Worm (Caenorhabditis elegans) whole organism, L4 larva: ENCODE measurements around the gene B0454.6.

Experiments
- F26F4.8 ChIP-seq: fragments of 200-800 bp; sonication (Bioruptor generic); conservative IDR thresholded peaks from 2 replicates; pipeline ENCODE4 v1.3.6; 2022; ENCODE audit warnings: missing genetic modification characterization, missing compliant biosample characterization
- F44E2.7 ChIP-seq: fragments of 200-800 bp; sonication (Bioruptor generic); IDR thresholded peaks from 2 replicates; pipeline ENCODE4 v2.1.2; 2022; ENCODE audit warnings: missing genetic modification characterization, missing compliant biosample characterization
- F49E8.2 ChIP-seq: sonication (generic microtip); optimal IDR thresholded peaks from 2 replicates; lab custom pipeline; 2016; ENCODE audit warnings: missing compliant biosample characterization, mild to moderate bottlenecking, missing genetic modification characterization, borderline replicate concordance
- T26A8.4 ChIP-seq: fragments of 200-800 bp; sonication (Bioruptor generic); IDR thresholded peaks from 2 replicates; pipeline ENCODE4 v1.3.6; 2022; ENCODE audit warnings: missing genetic modification characterization, missing compliant biosample characterization
- Y48G9A.11 ChIP-seq: fragments of 200-800 bp; sonication (Bioruptor generic); IDR thresholded peaks from 2 replicates; pipeline ENCODE4 v1.3.6; 2022; ENCODE audit warnings: missing genetic modification reagents, missing genetic modification characterization, missing compliant biosample characterization
- ZK337.2 ChIP-seq: fragments of 200-800 bp; sonication (Bioruptor generic); IDR thresholded peaks from 2 replicates; pipeline ENCODE4 v1.3.6; 2022; ENCODE audit warnings: missing genetic modification reagents, missing genetic modification characterization, missing compliant biosample characterization
- aha-1 ChIP-seq: fragments of 150-350 bp; peaks from one replicate; lab custom pipeline; 2014; ENCODE audit warnings: missing biosample characterization, missing genetic modification characterization
- ceh-20 ChIP-seq: fragments of 200-800 bp; sonication (Bioruptor generic); IDR thresholded peaks from 2 replicates; pipeline ENCODE4 v1.3.6; 2022; ENCODE audit warnings: missing genetic modification reagents, missing genetic modification characterization, missing compliant biosample characterization
- ceh-44 ChIP-seq: fragments of 200-800 bp; sonication (Bioruptor generic); IDR thresholded peaks from 2 replicates; pipeline ENCODE4 v1.3.6; 2022; ENCODE audit warnings: missing genetic modification reagents, missing genetic modification characterization, missing compliant biosample characterization
- dmd-8 ChIP-seq: fragments of 200-800 bp; sonication (Bioruptor generic); IDR thresholded peaks from 2 replicates; pipeline ENCODE4 v1.3.6; 2022; ENCODE audit warnings: missing genetic modification characterization, missing compliant biosample characterization
- dmd-9 ChIP-seq: fragments of 200-800 bp; sonication (Bioruptor generic); IDR thresholded peaks from 2 replicates; pipeline ENCODE4 v1.3.6; 2022; ENCODE audit warnings: missing genetic modification reagents, missing genetic modification characterization, missing compliant biosample characterization
- egl-27 ChIP-seq: sonication (generic microtip); optimal IDR thresholded peaks from 3 replicates; lab custom pipeline; 2017; ENCODE audit warnings: missing biosample characterization, missing genetic modification reagents, missing genetic modification characterization
- fos-1 ChIP-seq: fragments of 150-350 bp; optimal IDR thresholded peaks from 2 replicates; lab custom pipeline; 2014; ENCODE audit warnings: missing biosample characterization, missing genetic modification characterization
- hif-1 ChIP-seq, 2 experiments: sonication (generic microtip); optimal IDR thresholded peaks; 2 replicates each; lab custom pipeline; 2016 to 2017; ENCODE audit warnings: missing compliant biosample characterization in 2 of 2, missing genetic modification characterization in 2 of 2, missing genetic modification reagents in 2 of 2, missing genotype in 2 of 2, mild to moderate bottlenecking in 1 of 2
- jun-1 ChIP-seq: fragments of 150-350 bp; optimal IDR thresholded peaks from 2 replicates; lab custom pipeline; 2014; ENCODE audit warnings: missing biosample characterization, missing genetic modification reagents, missing genetic modification characterization
- lim-7 ChIP-seq: fragments of 200-800 bp; sonication (Bioruptor generic); IDR thresholded peaks from 2 replicates; pipeline ENCODE4 v1.3.6; 2022; ENCODE audit warnings: missing genetic modification characterization, missing compliant biosample characterization
- lin-38 ChIP-seq: fragments of 200-800 bp; sonication (Bioruptor generic); IDR thresholded peaks from 2 replicates; pipeline ENCODE4 v1.3.6; 2022; ENCODE audit warnings: missing genetic modification reagents, missing genetic modification characterization, missing compliant biosample characterization
- lir-3 ChIP-seq: sonication (generic microtip); optimal IDR thresholded peaks from 2 replicates; lab custom pipeline; 2016; ENCODE audit warnings: mild to moderate bottlenecking, missing genetic modification characterization, missing compliant biosample characterization
- madf-9 ChIP-seq: fragments of 200-800 bp; sonication (Bioruptor generic); conservative IDR thresholded peaks from 2 replicates; pipeline ENCODE4 v1.3.6; 2022; ENCODE audit warnings: missing genetic modification reagents, missing genetic modification characterization, missing compliant biosample characterization
- mes-2 ChIP-seq: sonication (generic microtip); optimal IDR thresholded peaks from 2 replicates; lab custom pipeline; 2016; ENCODE audit warnings: missing genotype, mild to moderate bottlenecking, missing genetic modification characterization, missing compliant biosample characterization; ENCODE audit not compliant: poor library complexity, severe bottlenecking
- nhr-77 ChIP-seq: fragments of 150-350 bp; optimal IDR thresholded peaks from 2 replicates; lab custom pipeline; 2014; ENCODE audit warnings: missing biosample characterization, missing genetic modification characterization
- sdz-12 ChIP-seq: fragments of 200-800 bp; sonication (Bioruptor generic); optimal IDR thresholded peaks from 2 replicates; lab custom pipeline; 2018; ENCODE audit warnings: mild to moderate bottlenecking, missing genetic modification characterization, missing compliant biosample characterization
- set-16 ChIP-seq: fragments of 200-800 bp; sonication (Bioruptor generic); IDR thresholded peaks from 2 replicates; pipeline ENCODE4 v1.3.6; 2022; ENCODE audit warnings: missing genetic modification reagents, missing genetic modification characterization, missing compliant biosample characterization
- snpc-1.2 ChIP-seq: fragments of 200-800 bp; sonication (Bioruptor generic); IDR thresholded peaks from 2 replicates; pipeline ENCODE4 v1.3.6; 2022; ENCODE audit warnings: missing genetic modification reagents, missing genetic modification characterization, missing compliant biosample characterization
- unc-130 ChIP-seq: sonication (generic microtip); optimal IDR thresholded peaks from 2 replicates; lab custom pipeline; 2016; ENCODE audit warnings: missing genetic modification reagents, missing genetic modification characterization, missing compliant biosample characterization
- unc-62 ChIP-seq, 3 experiments: fragments of 150-350 bp in 1 of 3; sonication (generic microtip); optimal IDR thresholded peaks in 2 of 3; peaks in 1 of 3; 1 replicate in 1 of 3; 2 replicates in 2 of 3; lab custom pipeline; 2014 to 2017; ENCODE audit warnings: missing biosample characterization in 3 of 3, missing genetic modification characterization in 3 of 3, missing genetic modification reagents in 3 of 3, missing genotype in 1 of 3
- zip-2 ChIP-seq: fragments of 150-350 bp; optimal IDR thresholded peaks from 2 replicates; lab custom pipeline; 2014; ENCODE audit warnings: missing biosample characterization, missing genetic modification characterization

B0454.6 gene

DNA sequence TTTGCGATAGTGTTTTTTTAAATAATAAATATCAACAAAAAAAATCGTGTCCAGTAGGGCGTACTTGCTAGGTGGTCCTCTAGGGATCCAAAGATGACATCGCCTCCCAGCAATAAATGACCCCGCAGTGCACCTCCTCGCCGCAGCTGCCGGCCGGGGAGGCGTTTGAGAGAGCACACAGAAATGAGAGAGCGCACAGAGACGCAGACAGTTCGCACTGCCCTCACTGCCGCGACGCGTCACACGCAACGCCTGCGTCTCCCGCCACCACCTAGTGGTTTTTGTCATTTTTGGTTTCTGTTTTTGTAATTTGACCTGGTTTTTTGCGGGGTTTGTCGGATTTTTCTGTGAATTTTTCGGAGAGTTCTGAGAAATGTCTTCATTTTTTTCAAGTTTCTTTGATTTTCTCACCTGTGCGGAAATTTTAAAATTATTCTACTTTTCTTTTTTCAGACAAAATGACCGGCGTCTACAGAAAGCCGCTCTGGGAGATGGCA, 44.7 kb upstream of the B0454.6 start, which contains the start of gene lido-7 (continued):
- no peak for TF ChIP-seq dmd-8 (GFP tag; lab: Robert Waterston, UW)
- TF ChIP-seq mes-2 (tag; lab: Kevin White, UChicago) = peak; percentile 61
- TF ChIP-seq lin-38 (GFP tag; lab: Robert Waterston, UW) = peak; percentile 36; the same call in 1 of the 2 replicates
- no peak for TF ChIP-seq zip-2

DNA sequence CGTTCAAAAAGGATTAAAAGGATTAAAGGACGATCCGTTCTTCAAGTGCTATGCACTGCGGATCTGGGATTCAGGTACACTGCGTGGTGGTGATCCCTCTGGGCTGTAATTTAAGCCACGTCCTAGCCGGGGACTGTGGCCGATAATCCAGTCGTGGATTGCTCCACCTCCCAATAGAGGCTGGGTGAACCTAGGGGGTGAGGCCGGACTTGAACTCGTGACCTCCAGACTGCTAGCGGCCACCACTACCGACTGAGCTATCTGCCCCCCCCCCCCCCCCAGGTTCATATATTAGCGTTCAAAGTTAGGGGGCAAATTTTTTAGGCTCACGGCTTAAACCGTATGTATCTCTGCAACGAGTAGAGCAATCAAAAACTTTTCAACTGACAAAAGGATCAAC, 43.5 kb upstream of the B0454.6 start:
- TF ChIP-seq dmd-8 (GFP tag; lab: Robert Waterston, UW) (0 out of 2 replicates have a peak, but pooled peaks have one; percentile 22), set-16 (peak; percentile 75), madf-9 (GFP tag; lab: Robert Waterston, UW) (0 out of 2 replicates have a peak, but pooled peaks have one; percentile 20)

DNA sequence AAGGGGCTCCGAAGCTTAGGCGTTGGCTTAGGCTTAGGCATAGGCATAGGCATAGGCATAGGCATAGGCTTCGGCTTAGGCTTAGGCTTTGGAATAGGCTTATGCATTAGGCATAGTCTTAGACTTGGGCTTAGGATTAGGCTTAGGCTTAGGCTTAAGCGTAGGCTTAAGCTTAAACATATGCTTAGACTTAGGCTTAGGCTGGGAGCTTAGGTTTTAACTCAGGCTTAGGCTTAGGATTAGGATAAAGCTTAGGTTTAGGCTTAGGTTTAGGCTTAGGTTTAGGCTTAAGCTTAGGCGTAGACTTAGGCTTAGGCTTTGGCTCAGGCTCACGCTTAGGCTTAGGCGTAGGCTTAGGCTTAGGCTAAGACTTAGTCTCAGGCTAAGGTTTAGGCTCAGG, 42.5 kb upstream of the B0454.6 start:
- TF ChIP-seq snpc-1.2 (GFP tag; lab: Robert Waterston, UW) (no peak), unc-62 (GFP tag; optimal IDR thresholded peaks at IDR 0.05 in 1 of 2; lab: Kevin White, UChicago) (peak in 1 of 2 experiments; percentile 75), unc-62 (tag; optimal IDR thresholded peaks at IDR 0.05; lab: Kevin White, UChicago) (no peak), F26F4.8 (GFP tag; lab: Robert Waterston, UW) (no peak)
- TF ChIP-seq, all 104 proteins: peak for 1

DNA sequence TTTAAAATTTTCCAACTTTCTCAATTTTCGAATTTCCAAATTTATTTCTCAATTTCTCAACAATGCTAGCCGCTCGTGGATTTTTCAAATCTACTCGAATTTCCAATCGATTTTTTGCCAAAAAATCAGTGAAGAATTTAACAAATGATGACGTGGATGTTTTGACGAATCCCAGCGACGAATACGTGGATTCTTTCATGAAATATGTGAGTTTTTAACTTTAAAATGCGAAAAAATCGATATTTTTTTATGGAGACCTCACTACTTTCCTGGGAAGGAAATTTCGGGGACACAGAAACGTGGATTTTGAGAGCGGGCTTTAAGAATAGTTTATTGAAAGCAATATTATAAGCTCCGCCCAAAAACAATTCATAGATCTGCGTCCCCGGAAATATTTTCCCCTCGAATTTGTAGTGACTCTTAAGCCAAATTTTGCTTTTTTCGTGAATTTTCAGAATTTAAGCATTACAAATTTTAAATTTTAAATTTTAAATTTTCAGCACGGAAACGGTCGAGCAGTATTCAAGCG, 41.0 kb upstream of the B0454.6 start, which contains the start of gene K08A2.2:
Gene K08A2.2, plus strand, starts transcription at position 51 of the 529 bp plus-strand sequence.
- TF ChIP-seq dmd-9 (GFP tag; lab: Robert Waterston, UW) = peak; percentile 18; the same call in 1 of the 2 replicates
- peak in 1 of 2 experiments; percentile 35 for TF ChIP-seq hif-1 (tag; optimal IDR thresholded peaks at IDR 0.05; lab: Kevin White, UChicago)
- 0 out of 2 replicates have a peak, but pooled peaks have one; percentile 34 for TF ChIP-seq ZK337.2 (GFP tag; lab: Robert Waterston, UW)
- TF ChIP-seq unc-130 (GFP tag; lab: Kevin White, UChicago) = peak; percentile 31
- no peak for TF ChIP-seq Y48G9A.11 (GFP tag; lab: Robert Waterston, UW)
- 0 out of 2 replicates have a peak, but pooled peaks have one; percentile 46 for TF ChIP-seq ceh-44 (GFP tag; lab: Robert Waterston, UW)
- TF ChIP-seq egl-27 = no peak
- TF ChIP-seq mes-2 (tag; lab: Kevin White, UChicago) = peak; percentile 91
- TF ChIP-seq unc-62 (GFP tag; optimal IDR thresholded peaks at IDR 0.05 in 1 of 2; lab: Kevin White, UChicago) = no peak
- no peak for TF ChIP-seq unc-62 (tag; optimal IDR thresholded peaks at IDR 0.05; lab: Kevin White, UChicago)
- TF ChIP-seq lim-7 (GFP tag; lab: Robert Waterston, UW) = no peak

DNA sequence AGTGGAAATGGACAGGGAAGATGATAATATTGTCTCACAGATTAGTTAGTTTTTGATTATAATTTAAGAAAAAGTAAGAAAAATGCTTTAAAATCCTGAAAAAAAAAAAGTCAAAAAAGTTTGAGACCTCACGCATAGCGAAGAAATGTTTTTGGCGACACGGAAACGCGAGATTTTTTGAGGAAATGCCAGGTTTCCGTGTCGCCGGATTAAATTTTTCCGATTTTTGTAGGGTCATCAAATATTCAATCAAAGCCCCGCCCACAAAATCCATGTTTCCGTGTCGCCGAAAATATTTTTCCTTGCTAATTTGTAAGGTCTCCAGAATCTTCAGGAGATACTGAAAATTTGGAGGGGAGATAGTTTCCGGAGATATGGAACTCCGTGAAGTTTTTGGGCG, 40.3 kb upstream of the B0454.6 start:
- no peak for TF ChIP-seq T26A8.4 (GFP tag; lab: Robert Waterston, UW)
- TF ChIP-seq F44E2.7 (GFP tag; lab: Robert Waterston, UW) = no peak
- peak; percentile 53 for TF ChIP-seq mes-2 (tag; lab: Kevin White, UChicago)
- TF ChIP-seq F49E8.2 (tag; lab: Kevin White, UChicago) = no peak
- TF ChIP-seq sdz-12 (GFP tag; lab: Kevin White, UChicago) = no peak
- no peak for TF ChIP-seq dmd-8 (GFP tag; lab: Robert Waterston, UW)

DNA sequence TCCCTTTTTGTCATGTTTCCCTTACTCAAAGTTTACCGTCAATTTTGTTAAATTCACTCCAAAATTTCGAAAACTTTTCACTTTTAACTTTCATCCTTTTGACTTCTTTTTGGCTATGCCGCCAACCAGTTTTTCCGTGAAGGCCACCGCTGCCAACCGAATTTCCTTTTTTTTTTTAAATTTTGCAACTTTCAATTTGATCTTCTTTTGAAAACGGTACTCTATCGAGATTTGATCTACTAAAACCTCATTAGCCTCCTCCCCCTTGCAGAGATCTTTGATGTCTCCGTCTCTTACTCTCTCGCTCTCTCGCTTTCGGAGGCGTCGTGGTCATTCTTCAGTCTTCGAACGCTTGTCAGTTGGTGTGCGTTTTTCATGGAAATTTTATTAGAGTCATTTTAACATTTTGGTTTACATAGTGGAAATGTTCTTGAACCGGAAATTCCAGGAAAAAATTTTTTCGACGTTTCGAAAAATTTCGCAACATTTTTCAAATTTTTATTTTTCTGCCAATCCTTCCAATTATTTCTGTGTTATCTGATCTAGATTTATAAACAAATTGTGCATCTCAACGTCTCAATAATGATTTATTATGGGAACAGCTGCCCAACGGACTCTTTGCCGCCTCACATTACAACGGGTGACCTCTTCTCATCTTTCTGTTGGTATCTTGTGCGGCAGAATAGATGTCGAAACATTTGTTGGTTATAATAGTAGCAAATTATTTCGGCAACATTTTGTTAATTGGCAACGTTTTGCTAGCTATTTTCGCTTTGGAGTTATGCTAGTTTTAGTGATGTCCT, 37.8 kb upstream of the B0454.6 start:
- TF ChIP-seq ceh-20 (0 out of 2 replicates have a peak, but pooled peaks have one; percentile 10), dmd-9 (GFP tag; lab: Robert Waterston, UW) (no peak), fos-1 (tag; lab: Kevin White, UChicago) (no peak), lir-3 (tag; lab: Kevin White, UChicago) (no peak), ceh-44 (GFP tag; lab: Robert Waterston, UW) (no peak), snpc-1.2 (GFP tag; lab: Robert Waterston, UW) (no peak), jun-1 (tag; lab: Kevin White, UChicago) (no peak), nhr-77 (tag; lab: Kevin White, UChicago) (no peak), aha-1 (tag; lab: Kevin White, UChicago) (peak; percentile 77)
